Worm (Caenorhabditis elegans) whole organism, L3 larva: Measurements from ENCODE around the gene W05H5.1.

Experiments
- R02D3.7 ChIP-seq: fragments of 150-350 bp; optimal IDR thresholded peaks from 2 replicates; lab custom pipeline; 2014; ENCODE audit warnings: missing biosample characterization, missing genetic modification characterization
- ZK546.5 ChIP-seq: sonication (generic microtip); optimal IDR thresholded peaks from 2 replicates; lab custom pipeline; 2017; ENCODE audit warnings: missing biosample characterization, missing genetic modification characterization
- aly-2 ChIP-seq: fragments of 150-350 bp; optimal IDR thresholded peaks from 2 replicates; lab custom pipeline; 2014; ENCODE audit warnings: missing biosample characterization, missing genetic modification characterization
- ama-1 ChIP-seq: fragments of 150-350 bp; optimal IDR thresholded peaks from 2 replicates; lab custom pipeline; 2018
- ceh-16 ChIP-seq: sonication (generic microtip); optimal IDR thresholded peaks from 2 replicates; lab custom pipeline; 2017; ENCODE audit warnings: missing biosample characterization, missing genetic modification characterization
- ceh-28 ChIP-seq: fragments of 150-350 bp; optimal IDR thresholded peaks from 2 replicates; lab custom pipeline; 2014; ENCODE audit warnings: missing biosample characterization, missing genetic modification reagents, missing genetic modification characterization
- ceh-82 ChIP-seq: fragments of 150-350 bp; optimal IDR thresholded peaks from 2 replicates; lab custom pipeline; 2014; ENCODE audit warnings: missing biosample characterization, missing genetic modification characterization
- ceh-9 ChIP-seq: sonication (generic microtip); optimal IDR thresholded peaks from 2 replicates; lab custom pipeline; 2018; ENCODE audit warnings: missing biosample characterization, missing genetic modification characterization
- egl-27 ChIP-seq: sonication (generic microtip); optimal IDR thresholded peaks from 4 replicates; lab custom pipeline; 2017; ENCODE audit warnings: missing biosample characterization, missing genetic modification reagents, missing genetic modification characterization
- egl-5 ChIP-seq: fragments of 150-350 bp; optimal IDR thresholded peaks from 2 replicates; lab custom pipeline; 2017; ENCODE audit warnings: missing biosample characterization, missing genetic modification reagents, missing genetic modification characterization, inconsistent platforms
- elt-2 ChIP-seq: sonication (generic microtip); optimal IDR thresholded peaks from 2 replicates; lab custom pipeline; 2016; ENCODE audit warnings: missing genetic modification reagents, mild to moderate bottlenecking, missing genetic modification characterization, missing compliant biosample characterization
- elt-3 ChIP-seq, 3 experiments: fragments of 150-350 bp in 1 of 3; sonication (generic microtip) in 2 of 3; optimal IDR thresholded peaks; 2 replicates in 2 of 3; 4 replicates in 1 of 3; lab custom pipeline; 2014 to 2017; ENCODE audit warnings: missing biosample characterization in 3 of 3, missing genetic modification characterization in 3 of 3
- eor-1 ChIP-seq, 2 experiments: fragments of 150-350 bp; optimal IDR thresholded peaks; 2 replicates each; lab custom pipeline; 2014 to 2018; ENCODE audit warnings: missing biosample characterization in 2 of 2, missing genetic modification characterization in 2 of 2
- fkh-10 ChIP-seq: sonication (generic microtip); optimal IDR thresholded peaks from 2 replicates; lab custom pipeline; 2017; ENCODE audit warnings: missing biosample characterization, missing genetic modification reagents, missing genetic modification characterization
- fkh-2 ChIP-seq: fragments of 150-350 bp; optimal IDR thresholded peaks from 2 replicates; lab custom pipeline; 2014; ENCODE audit warnings: missing biosample characterization, missing genetic modification reagents, missing genetic modification characterization
- fos-1 ChIP-seq: fragments of 150-350 bp; optimal IDR thresholded peaks from 2 replicates; lab custom pipeline; 2014; ENCODE audit warnings: missing biosample characterization, missing genetic modification characterization
- hmg-11 ChIP-seq: sonication (generic microtip); optimal IDR thresholded peaks from 2 replicates; lab custom pipeline; 2016; ENCODE audit warnings: missing genetic modification characterization, missing compliant biosample characterization
- jun-1 ChIP-seq: fragments of 150-350 bp; optimal IDR thresholded peaks from 2 replicates; lab custom pipeline; 2014; ENCODE audit warnings: missing biosample characterization, missing genetic modification reagents, missing genetic modification characterization
- lin-15B ChIP-seq: fragments of 150-350 bp; optimal IDR thresholded peaks from 2 replicates; lab custom pipeline; 2014; ENCODE audit warnings: missing biosample characterization, missing genetic modification characterization
- lin-39 ChIP-seq: fragments of 150-350 bp; optimal IDR thresholded peaks from 2 replicates; lab custom pipeline; 2018; ENCODE audit warnings: missing biosample characterization, missing genetic modification reagents, missing genetic modification characterization
- lsy-12 ChIP-seq: sonication (generic microtip); optimal IDR thresholded peaks from 2 replicates; lab custom pipeline; 2016; ENCODE audit warnings: mild to moderate bottlenecking, missing genetic modification characterization, missing compliant biosample characterization
- mdl-1 ChIP-seq: fragments of 150-350 bp; optimal IDR thresholded peaks from 2 replicates; lab custom pipeline; 2014; ENCODE audit warnings: missing biosample characterization, missing genetic modification characterization
- mml-1 ChIP-seq: fragments of 150-350 bp; sonication (generic microtip); optimal IDR thresholded peaks from 3 replicates; lab custom pipeline; 2014; ENCODE audit warnings: missing biosample characterization, missing genetic modification characterization
- nfya-1 ChIP-seq: sonication (generic microtip); optimal IDR thresholded peaks from 2 replicates; lab custom pipeline; 2017; ENCODE audit warnings: missing genetic modification characterization, mild to moderate bottlenecking, missing compliant biosample characterization, antibody characterized with exemption, moderate library complexity; ENCODE audit not compliant: insufficient read depth
- nhr-11 ChIP-seq: fragments of 150-350 bp; optimal IDR thresholded peaks from 2 replicates; lab custom pipeline; 2014; ENCODE audit warnings: missing biosample characterization, missing genetic modification characterization
- nhr-12 ChIP-seq: fragments of 150-350 bp; optimal IDR thresholded peaks from 2 replicates; lab custom pipeline; 2014; ENCODE audit warnings: missing biosample characterization, missing genetic modification characterization
- nhr-23 ChIP-seq: fragments of 150-350 bp; optimal IDR thresholded peaks from 2 replicates; lab custom pipeline; 2014; ENCODE audit warnings: missing biosample characterization, missing genetic modification reagents, missing genetic modification characterization
- nhr-237 ChIP-seq: fragments of 150-350 bp; optimal IDR thresholded peaks from 2 replicates; lab custom pipeline; 2014; ENCODE audit warnings: missing biosample characterization, missing genetic modification characterization
- nhr-25 ChIP-seq: sonication (generic microtip); optimal IDR thresholded peaks from 2 replicates; lab custom pipeline; 2017; ENCODE audit warnings: missing biosample characterization, missing genetic modification characterization
- nhr-28 ChIP-seq: fragments of 150-350 bp; optimal IDR thresholded peaks from 2 replicates; lab custom pipeline; 2014; ENCODE audit warnings: missing biosample characterization, missing genetic modification characterization
- nhr-43 ChIP-seq: sonication (generic microtip); optimal IDR thresholded peaks from 2 replicates; lab custom pipeline; 2016; ENCODE audit warnings: mild to moderate bottlenecking, missing genetic modification characterization, missing compliant biosample characterization; ENCODE audit not compliant: poor library complexity, severe bottlenecking
- nhr-67 ChIP-seq: fragments of 150-350 bp; optimal IDR thresholded peaks from 2 replicates; lab custom pipeline; 2014; ENCODE audit warnings: missing biosample characterization, missing genetic modification characterization
- nhr-76 ChIP-seq: fragments of 150-350 bp; sonication (generic microtip); optimal IDR thresholded peaks from 5 replicates; lab custom pipeline; 2014; ENCODE audit warnings: missing biosample characterization, missing genetic modification characterization
- nhr-77 ChIP-seq: fragments of 150-350 bp; optimal IDR thresholded peaks from 2 replicates; lab custom pipeline; 2014; ENCODE audit warnings: missing biosample characterization, missing genetic modification characterization
- pha-4 ChIP-seq: fragments of 150-350 bp; optimal IDR thresholded peaks from 2 replicates; lab custom pipeline; 2014; ENCODE audit warnings: missing biosample characterization, missing genetic modification reagents, missing genetic modification characterization
- pqm-1 ChIP-seq: fragments of 150-350 bp; optimal IDR thresholded peaks from 2 replicates; lab custom pipeline; 2017; ENCODE audit warnings: missing biosample characterization, missing genetic modification characterization, inconsistent platforms
- sea-2 ChIP-seq: fragments of 150-350 bp; sonication (generic microtip); optimal IDR thresholded peaks from 4 replicates; lab custom pipeline; 2014; ENCODE audit warnings: missing biosample characterization, missing genetic modification reagents, missing genetic modification characterization
- skn-1 ChIP-seq: fragments of 150-350 bp; optimal IDR thresholded peaks from 2 replicates; lab custom pipeline; 2014; ENCODE audit warnings: missing biosample characterization, missing genetic modification characterization
- snpc-4 ChIP-seq: fragments of 150-350 bp; optimal IDR thresholded peaks from 2 replicates; lab custom pipeline; 2014; ENCODE audit warnings: missing biosample characterization, missing genetic modification characterization
- tbx-2 ChIP-seq: sonication (generic microtip); optimal IDR thresholded peaks from 2 replicates; lab custom pipeline; 2016; ENCODE audit warnings: mild to moderate bottlenecking, missing genetic modification characterization, missing compliant biosample characterization
- unc-62 ChIP-seq: fragments of 150-350 bp; sonication (generic microtip); optimal IDR thresholded peaks from 4 replicates; lab custom pipeline; 2014; ENCODE audit warnings: missing biosample characterization, missing genetic modification reagents, missing genetic modification characterization
- zag-1 ChIP-seq: fragments of 150-350 bp; optimal IDR thresholded peaks from 2 replicates; lab custom pipeline; 2014; ENCODE audit warnings: missing biosample characterization, missing genetic modification characterization

W05H5.1 gene

ce11 chrII:12467047-12467446 is 22.5 kb upstream of the W05H5.1 start, which contains the start of gene srg-16:
Gene srg-16 (plus strand): TSS chrII:12467133.
- TF ChIP-seq snpc-4 (tag; lab: Kevin White, UChicago), result no peak
- TF ChIP-seq ceh-82 (tag; lab: Kevin White, UChicago), result no peak
- no peak for TF ChIP-seq egl-27
- no peak for TF ChIP-seq fkh-10
- TF ChIP-seq sea-2 (GFP tag; lab: Kevin White, UChicago), result no peak
- no peak for TF ChIP-seq mml-1 (tag; lab: Kevin White, UChicago)
- no peak for TF ChIP-seq lin-15B
- no peak for TF ChIP-seq nhr-77
- no peak for TF ChIP-seq nhr-43 (tag; lab: Kevin White, UChicago)
- TF ChIP-seq nhr-237, result no peak
- TF ChIP-seq lsy-12 (tag; lab: Kevin White, UChicago), result no peak
- no peak for TF ChIP-seq nhr-67
- TF ChIP-seq ama-1, result no peak
- no peak for TF ChIP-seq unc-62 (GFP tag; lab: Kevin White, UChicago)
- no peak for TF ChIP-seq zag-1 (tag; lab: Kevin White, UChicago)

ce11 chrII:12465557-12465956 is 21.0 kb upstream of the W05H5.1 start, which contains the start of gene sre-37:
Gene sre-37 (plus strand): TSS chrII:12465857.
- TF ChIP-seq fos-1 (no peak), nhr-76 (tag; lab: Kevin White, UChicago) (no peak)

- no peak for TF ChIP-seq lsy-12 (tag; lab: Kevin White, UChicago)
- TF ChIP-seq R02D3.7 (tag; lab: Kevin White, UChicago), result no peak
- no peak for TF ChIP-seq ceh-9
- no peak for TF ChIP-seq nhr-23 (tag; lab: Kevin White, UChicago)
- no peak for TF ChIP-seq nfya-1 (tag; lab: Kevin White, UChicago)
- no peak for TF ChIP-seq nhr-11
- TF ChIP-seq hmg-11 (tag; lab: Kevin White, UChicago), result no peak
- no peak for TF ChIP-seq pqm-1 (tag; lab: Kevin White, UChicago)
- no peak for TF ChIP-seq nhr-28 (tag; lab: Kevin White, UChicago)
- TF ChIP-seq egl-27, result no peak
- no peak for TF ChIP-seq ZK546.5
- TF ChIP-seq ceh-28 (tag; lab: Kevin White, UChicago), result no peak
- TF ChIP-seq lin-39 (tag; lab: Kevin White, UChicago), result no peak
- no peak for TF ChIP-seq nhr-237
- TF ChIP-seq tbx-2, result no peak
- TF ChIP-seq ceh-82 (tag; lab: Kevin White, UChicago), result no peak
- no peak for TF ChIP-seq eor-1 (tag; optimal IDR thresholded peaks at IDR 0.05; lab: Kevin White, UChicago)
- TF ChIP-seq mdl-1 (tag; lab: Kevin White, UChicago), result no peak
- no peak for TF ChIP-seq pha-4
- TF ChIP-seq nhr-25 (tag; lab: Kevin White, UChicago), result no peak
Observed at ce11 chrII:12462244-12462643, 17.7 kb upstream of the W05H5.1 start, which contains the start of gene F15A4.2. Gene F15A4.2 (plus strand): TSS chrII:12462544.

ce11 chrII:12460602-12461453 is 16.2 kb upstream of the W05H5.1 start, which contains the start of gene tag-280:
Gene tag-280 (plus strand): TSS chrII:12460652.
- no peak for TF ChIP-seq nhr-67

- TF ChIP-seq zag-1 (tag; lab: Kevin White, UChicago), result no peak
- TF ChIP-seq elt-3 (tag; optimal IDR thresholded peaks at IDR 0.05; lab: Kevin White, UChicago), result no peak
- peak; percentile 52 for TF ChIP-seq skn-1 (tag; lab: Kevin White, UChicago)
- peak; percentile 44 for TF ChIP-seq ceh-82 (tag; lab: Kevin White, UChicago)
- no peak for TF ChIP-seq nhr-25 (tag; lab: Kevin White, UChicago)
- no peak for TF ChIP-seq nhr-12 (tag; lab: Kevin White, UChicago)
- TF ChIP-seq eor-1 (tag; optimal IDR thresholded peaks at IDR 0.05; lab: Kevin White, UChicago), result no peak
- no peak for TF ChIP-seq lsy-12 (tag; lab: Kevin White, UChicago)
- TF ChIP-seq R02D3.7 (tag; lab: Kevin White, UChicago), result peak; percentile 72
- no peak for TF ChIP-seq aly-2 (tag; lab: Kevin White, UChicago)
- TF ChIP-seq egl-5, result peak; percentile 52
- no peak for TF ChIP-seq fkh-2 (tag; lab: Kevin White, UChicago)
- TF ChIP-seq pha-4, result peak; percentile 87
- peak; percentile 52 for TF ChIP-seq jun-1 (tag; lab: Kevin White, UChicago)
- TF ChIP-seq ZK546.5, result no peak
- TF ChIP-seq mdl-1 (tag; lab: Kevin White, UChicago), result no peak
- no peak for TF ChIP-seq ceh-16 (tag; lab: Kevin White, UChicago)
- TF ChIP-seq nhr-76 (tag; lab: Kevin White, UChicago), result no peak
- TF ChIP-seq nhr-11, result no peak
- no peak for TF ChIP-seq egl-27
- TF ChIP-seq ama-1, result no peak
- TF ChIP-seq lin-39 (tag; lab: Kevin White, UChicago), result peak; percentile 49
- no peak for TF ChIP-seq nhr-77
- TF ChIP-seq nfya-1 (tag; lab: Kevin White, UChicago), result peak; percentile 90
- TF ChIP-seq elt-2, result no peak
- peak; percentile 69 for TF ChIP-seq snpc-4 (tag; lab: Kevin White, UChicago)
- peak; percentile 33 for TF ChIP-seq fkh-10
Observed at ce11 chrII:12459422-12459821, 14.8 kb upstream of the W05H5.1 start, which contains the start of gene tag-281. Gene tag-281 (plus strand): TSS chrII:12459761.
